Fruit fly (Drosophila melanogaster) whole organism, embryonic: ENCODE measurements around the gene lbl.

Source experiments
- Adf1 ChIP-seq: fragments of 200-800 bp; sonication (Bioruptor generic); IDR thresholded peaks from 2 replicates; pipeline ENCODE4 v1.3.6; 2022; ENCODE audit warnings: missing biosample characterization, missing genetic modification characterization
- Atf6 ChIP-seq: fragments of 200-800 bp; sonication (Bioruptor generic); IDR thresholded peaks from 2 replicates; pipeline ENCODE4 v1.3.6; 2022; ENCODE audit warnings: missing biosample characterization, missing genetic modification characterization
- CG11456 ChIP-seq: fragments of 200-800 bp; sonication (Bioruptor generic); IDR thresholded peaks from 3 replicates; pipeline ENCODE4 v1.3.6; 2022; ENCODE audit warnings: missing biosample characterization, missing genetic modification characterization
- CG13424 ChIP-seq: fragments of 200-800 bp; sonication (Bioruptor generic); optimal IDR thresholded peaks from 2 replicates; lab custom pipeline; 2019; ENCODE audit warnings: missing biosample characterization, mild to moderate bottlenecking, missing genetic modification characterization, moderate library complexity
- CG14667 ChIP-seq: fragments of 200-800 bp; sonication (Bioruptor generic); IDR thresholded peaks from 2 replicates; pipeline ENCODE4 v1.3.6; 2022; ENCODE audit warnings: missing biosample characterization, missing genetic modification characterization
- CG1529 ChIP-seq: fragments of 200-800 bp; sonication (Bioruptor generic); optimal IDR thresholded peaks from 3 replicates; lab custom pipeline; 2018; ENCODE audit warnings: missing biosample characterization, missing genetic modification characterization
- CG17328 ChIP-seq: fragments of 200-800 bp; sonication (Bioruptor generic); IDR thresholded peaks from 2 replicates; pipeline ENCODE4 v1.3.6; 2022; ENCODE audit warnings: missing biosample characterization, missing genetic modification characterization
- CG2199 ChIP-seq: fragments of 200-800 bp; sonication (Bioruptor generic); IDR thresholded peaks from 3 replicates; pipeline ENCODE4 v1.3.6; 2022; ENCODE audit warnings: missing biosample characterization, missing genetic modification characterization
- CG2712 ChIP-seq: fragments of 200-800 bp; optimal IDR thresholded peaks from 3 replicates; lab custom pipeline; 2019; ENCODE audit warnings: missing biosample characterization, mild to moderate bottlenecking, missing genetic modification characterization, moderate library complexity
- CG33213 ChIP-seq: fragments of 200-800 bp; sonication (Bioruptor generic); optimal IDR thresholded peaks from 3 replicates; lab custom pipeline; 2016; ENCODE audit warnings: missing biosample characterization, missing genetic modification characterization
- CG34224 ChIP-seq: fragments of 200-800 bp; sonication (Bioruptor generic); IDR thresholded peaks from 3 replicates; pipeline ENCODE4 v1.3.6; 2022; ENCODE audit warnings: missing biosample characterization, missing genetic modification characterization; ENCODE audit not compliant: partially characterized antibody
- CG3726 ChIP-seq: fragments of 200-800 bp; sonication (Bioruptor generic); IDR thresholded peaks from 3 replicates; pipeline ENCODE4, ENCODE4 v1.3.6; 2022; ENCODE audit warnings: missing biosample characterization, missing genetic modification characterization
- CG4328 ChIP-seq: fragments of 200-800 bp; sonication (Bioruptor generic); optimal IDR thresholded peaks from 3 replicates; lab custom pipeline; 2017; ENCODE audit warnings: missing biosample characterization, missing genetic modification reagents, missing genetic modification characterization
- CG4424 ChIP-seq: fragments of 200-800 bp; sonication (Bioruptor generic); optimal IDR thresholded peaks from 3 replicates; lab custom pipeline; 2016; ENCODE audit warnings: missing biosample characterization, missing genetic modification characterization
- CG6654 ChIP-seq: fragments of 200-800 bp; sonication (Bioruptor generic); optimal IDR thresholded peaks from 2 replicates; lab custom pipeline; 2017; ENCODE audit warnings: missing biosample characterization, mild to moderate bottlenecking, missing genetic modification characterization
- CG7928 ChIP-seq: fragments of 200-800 bp; sonication (Bioruptor generic); optimal IDR thresholded peaks from 2 replicates; lab custom pipeline; 2017; ENCODE audit warnings: missing biosample characterization, mild to moderate bottlenecking, missing genetic modification characterization
- CG8388 ChIP-seq: fragments of 200-800 bp; sonication (Bioruptor generic); optimal IDR thresholded peaks from 2 replicates; lab custom pipeline; 2019; ENCODE audit warnings: missing biosample characterization, mild to moderate bottlenecking, missing genetic modification characterization, moderate library complexity
- CG8478 ChIP-seq: fragments of >200 bp; optimal IDR thresholded peaks from 2 replicates; lab custom pipeline; 2018
- CTCF ChIP-seq: fragments of 200-800 bp; sonication (Bioruptor generic); optimal IDR thresholded peaks from 2 replicates; lab custom pipeline; 2017; ENCODE audit warnings: missing biosample characterization, mild to moderate bottlenecking, missing genetic modification characterization, moderate library complexity
- CoRest ChIP-seq: fragments of 200-800 bp; sonication (Bioruptor generic); optimal IDR thresholded peaks from 3 replicates; lab custom pipeline; 2018; ENCODE audit warnings: missing biosample characterization, mild to moderate bottlenecking, missing genetic modification characterization, moderate library complexity
- Dip3 ChIP-seq: fragments of 200-800 bp; sonication (Bioruptor generic); optimal IDR thresholded peaks from 3 replicates; lab custom pipeline; 2016; ENCODE audit warnings: missing biosample characterization, missing genetic modification characterization
- E2f2 ChIP-seq: fragments of 200-800 bp; sonication (Bioruptor generic); IDR thresholded peaks from 2 replicates; pipeline ENCODE4 v1.3.6; 2022; ENCODE audit warnings: missing biosample characterization, missing genetic modification characterization
- HLHmδ ChIP-seq: fragments of 200-800 bp; sonication (Bioruptor generic); optimal IDR thresholded peaks from 2 replicates; lab custom pipeline; 2018; ENCODE audit warnings: missing biosample characterization, mild to moderate bottlenecking, missing genetic modification characterization, moderate library complexity
- HmgZ ChIP-seq: fragments of 200-800 bp; sonication (Bioruptor generic); optimal IDR thresholded peaks from 2 replicates; lab custom pipeline; 2018; ENCODE audit warnings: missing biosample characterization, mild to moderate bottlenecking, missing genetic modification characterization
- Hmr ChIP-seq: fragments of 200-800 bp; sonication (Bioruptor generic); optimal IDR thresholded peaks from 3 replicates; lab custom pipeline; 2017; ENCODE audit warnings: mild to moderate bottlenecking, missing biosample characterization, missing genetic modification reagents, missing genetic modification characterization
- Hr51 ChIP-seq, 2 experiments: fragments of 200-800 bp; sonication (Bioruptor generic); optimal IDR thresholded peaks; 2 replicates in 1 of 2; 3 replicates in 1 of 2; lab custom pipeline; 2016 to 2018; ENCODE audit warnings: missing biosample characterization in 2 of 2, missing genetic modification characterization in 2 of 2, mild to moderate bottlenecking in 1 of 2, moderate library complexity in 1 of 2
- Med ChIP-seq: fragments of 200-800 bp; sonication (Bioruptor generic); peaks from one replicate; lab custom pipeline; 2016; ENCODE audit warnings: missing biosample characterization, missing genetic modification characterization, mild to moderate bottlenecking, inconsistent platforms, moderate library complexity
- Nf-YA ChIP-seq: fragments of 200-800 bp; sonication (Bioruptor generic); IDR thresholded peaks from 2 replicates; pipeline ENCODE4 v1.3.6; 2022; ENCODE audit warnings: missing biosample characterization, missing genetic modification characterization
- Pdp1 ChIP-seq, 2 experiments: fragments of 200-800 bp; sonication (Bioruptor generic); optimal IDR thresholded peaks; 3 replicates each; lab custom pipeline; 2016; ENCODE audit warnings: missing biosample characterization in 2 of 2, missing genetic modification characterization in 2 of 2, mild to moderate bottlenecking in 1 of 2, moderate library complexity in 1 of 2
- Scr ChIP-seq: fragments of 200-800 bp; sonication (Bioruptor generic); IDR thresholded peaks from 2 replicates; pipeline ENCODE4 v1.3.6; 2022; ENCODE audit warnings: missing biosample characterization, missing genetic modification characterization; ENCODE audit not compliant: partially characterized antibody
- Sry-β ChIP-seq: fragments of 200-800 bp; sonication (Bioruptor generic); optimal IDR thresholded peaks from 2 replicates; lab custom pipeline; 2018; ENCODE audit warnings: missing biosample characterization, mild to moderate bottlenecking, missing genetic modification characterization, moderate library complexity
- Sry-δ ChIP-seq: fragments of 200-800 bp; sonication (Bioruptor generic); optimal IDR thresholded peaks from 2 replicates; lab custom pipeline; 2016; ENCODE audit warnings: missing biosample characterization, missing genetic modification characterization
- Trl ChIP-seq, 3 experiments: fragments of >200 bp in 2 of 3; fragments of 200-800 bp in 1 of 3; sonication (Bioruptor generic) in 1 of 3; optimal IDR thresholded peaks; 2 replicates in 1 of 3; 3 replicates in 2 of 3; lab custom pipeline; 2016 to 2017; ENCODE audit warnings: missing biosample characterization in 1 of 3, missing genetic modification characterization in 1 of 3
- al ChIP-seq: fragments of 200-800 bp; sonication (Bioruptor generic); IDR thresholded peaks from 2 replicates; pipeline ENCODE4 v1.3.6; 2022; ENCODE audit warnings: missing biosample characterization, missing genetic modification characterization
- amos ChIP-seq: fragments of 200-800 bp; sonication (Bioruptor generic); IDR thresholded peaks from 2 replicates; pipeline ENCODE4 v1.3.6; 2022; ENCODE audit warnings: missing biosample characterization, missing genetic modification characterization; ENCODE audit not compliant: partially characterized antibody
- emc ChIP-seq: fragments of 200-800 bp; sonication (Bioruptor generic); optimal IDR thresholded peaks from 2 replicates; lab custom pipeline; 2016; ENCODE audit warnings: missing biosample characterization, missing genetic modification characterization
- esg ChIP-seq: fragments of 200-800 bp; sonication (Bioruptor generic); conservative IDR thresholded peaks from 2 replicates; pipeline ENCODE4 v1.3.6; 2022; ENCODE audit warnings: missing biosample characterization, missing genetic modification characterization
- fd3F ChIP-seq: fragments of 200-800 bp; sonication (Bioruptor generic); optimal IDR thresholded peaks from 2 replicates; lab custom pipeline; 2018; ENCODE audit warnings: missing biosample characterization, mild to moderate bottlenecking, missing genetic modification characterization, moderate library complexity
- gsb ChIP-seq: fragments of 200-800 bp; sonication (Bioruptor generic); IDR thresholded peaks from 2 replicates; pipeline ENCODE4 v1.3.6; 2022; ENCODE audit warnings: missing biosample characterization, missing genetic modification characterization
- gsb-n ChIP-seq: fragments of 200-800 bp; sonication (Bioruptor generic); optimal IDR thresholded peaks from 3 replicates; lab custom pipeline; 2018; ENCODE audit warnings: missing biosample characterization, mild to moderate bottlenecking, missing genetic modification characterization
- her ChIP-seq: fragments of 200-800 bp; sonication (Bioruptor generic); optimal IDR thresholded peaks from 2 replicates; lab custom pipeline; 2016; ENCODE audit warnings: missing biosample characterization, missing genetic modification characterization
- hkb ChIP-seq, 2 experiments: fragments of 200-800 bp in 1 of 2; fragments of >200 bp in 1 of 2; sonication (Bioruptor generic) in 1 of 2; IDR thresholded peaks in 1 of 2; optimal IDR thresholded peaks in 1 of 2; 2 replicates each; pipeline versions ENCODE4 v1.3.6 to Lab custom; 2017 to 2022; ENCODE audit warnings: missing biosample characterization in 1 of 2, missing genetic modification characterization in 1 of 2
- jigr1 ChIP-seq: fragments of 200-800 bp; sonication (Bioruptor generic); IDR thresholded peaks from 3 replicates; pipeline ENCODE4 v1.3.6; 2022; ENCODE audit warnings: missing biosample characterization, missing genetic modification characterization
- knrl ChIP-seq: fragments of 200-800 bp; sonication (Bioruptor generic); IDR thresholded peaks from 3 replicates; pipeline ENCODE4 v1.3.6; 2022; ENCODE audit warnings: missing biosample characterization, missing genetic modification characterization; ENCODE audit not compliant: partially characterized antibody
- mirr ChIP-seq: fragments of 200-800 bp; sonication (Bioruptor generic); optimal IDR thresholded peaks from 3 replicates; lab custom pipeline; 2018; ENCODE audit warnings: missing biosample characterization, mild to moderate bottlenecking, missing genetic modification characterization
- nau ChIP-seq: fragments of 200-800 bp; sonication (Bioruptor generic); optimal IDR thresholded peaks from 3 replicates; lab custom pipeline; 2017; ENCODE audit warnings: missing biosample characterization, mild to moderate bottlenecking, missing genetic modification characterization, missing genetic modification reagents
- nerfin-1 ChIP-seq: fragments of 200-800 bp; sonication (Bioruptor generic); optimal IDR thresholded peaks from 3 replicates; lab custom pipeline; 2019; ENCODE audit warnings: missing biosample characterization, mild to moderate bottlenecking, missing genetic modification characterization, moderate library complexity
- org-1 ChIP-seq: fragments of 200-800 bp; sonication (Bioruptor generic); optimal IDR thresholded peaks from 2 replicates; lab custom pipeline; 2017; ENCODE audit warnings: missing biosample characterization, missing genetic modification characterization
- pb ChIP-seq: fragments of 200-800 bp; sonication (Bioruptor generic); optimal IDR thresholded peaks from 3 replicates; lab custom pipeline; 2016; ENCODE audit warnings: missing biosample characterization, missing genetic modification characterization
- stc ChIP-seq: fragments of 200-800 bp; sonication (Bioruptor generic); IDR thresholded peaks from 2 replicates; pipeline ENCODE4 v1.3.6; 2022; ENCODE audit warnings: missing biosample characterization, missing genetic modification characterization
- tap ChIP-seq: fragments of 200-800 bp; optimal IDR thresholded peaks from 3 replicates; lab custom pipeline; 2019; ENCODE audit warnings: missing biosample characterization, mild to moderate bottlenecking, missing genetic modification characterization, moderate library complexity

Gene lbl

DNA sequence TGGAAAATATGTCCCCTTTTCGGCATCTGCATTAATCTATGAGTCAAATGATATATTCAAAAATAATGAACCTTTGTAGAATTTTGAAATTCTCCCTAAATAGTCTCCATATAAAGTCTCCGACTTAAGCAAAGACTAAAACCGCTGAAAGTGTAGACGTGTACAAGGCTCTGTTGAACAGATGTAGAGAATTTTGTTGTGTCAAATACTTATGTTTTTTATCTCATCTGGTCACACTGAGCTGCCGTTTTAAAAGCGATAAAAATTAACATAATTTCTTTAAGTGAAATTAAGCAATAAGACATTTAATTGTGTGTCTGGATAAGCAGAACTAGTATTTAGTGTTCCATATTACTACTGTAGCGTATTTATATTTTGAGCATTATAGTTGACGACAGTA is 47.8 kb downstream of the lbl start (continued):
- TF ChIP-seq Sry-δ (GFP tag; lab: Kevin White, UChicago) = peak; percentile 1
- peak; percentile 64 for TF ChIP-seq amos (GFP tag; lab: Robert Waterston, UW)
- no peak for TF ChIP-seq pb (GFP tag; lab: Kevin White, UChicago)
- TF ChIP-seq mirr (GFP tag; lab: Kevin White, UChicago) = no peak
- no peak for TF ChIP-seq CG1529 (GFP tag; lab: Kevin White, UChicago)
- no peak for TF ChIP-seq CG4424
- no peak for TF ChIP-seq CG8388 (GFP tag; lab: Kevin White, UChicago)
- TF ChIP-seq CG7928 (GFP tag; lab: Kevin White, UChicago) = no peak
- TF ChIP-seq tap (tag; lab: Kevin White, UChicago) = no peak
- TF ChIP-seq Adf1 (GFP tag; lab: Robert Waterston, UW) = no peak
- TF ChIP-seq Med (GFP tag; lab: Kevin White, UChicago) = peak; percentile 62
- no peak for TF ChIP-seq CG6654 (GFP tag; lab: Kevin White, UChicago)
- no peak for TF ChIP-seq CG13424 (tag; lab: Kevin White, UChicago)
- TF ChIP-seq esg (GFP tag; lab: Robert Waterston, UW) = no peak
- TF ChIP-seq CG33213 = peak; percentile 64
- peak; percentile 52 for TF ChIP-seq CG2712 (tag; lab: Kevin White, UChicago)
- TF ChIP-seq knrl (GFP tag; lab: Robert Waterston, UW) = peak; percentile 47; the same call in 1 of the 3 replicates
- 0 out of 3 replicates have a peak, but pooled peaks have one; percentile 35 for TF ChIP-seq CG2199 (GFP tag; lab: Robert Waterston, UW)
- no peak for TF ChIP-seq CG8478
- TF ChIP-seq CoRest (tag; lab: Kevin White, UChicago) = peak; percentile 22
- no peak for TF ChIP-seq Pdp1 (GFP tag; optimal IDR thresholded peaks at IDR 0.05; lab: Kevin White, UChicago)
- no peak for TF ChIP-seq Dip3 (GFP tag; lab: Kevin White, UChicago)
- no peak for TF ChIP-seq al
- no peak for TF ChIP-seq Sry-β (GFP tag; lab: Kevin White, UChicago)
- no peak for TF ChIP-seq CG4328
- TF ChIP-seq CG34224 (GFP tag; lab: Robert Waterston, UW) = no peak
- no peak for TF ChIP-seq gsb-n (tag; lab: Kevin White, UChicago)
- no peak for TF ChIP-seq org-1 (GFP tag; lab: Kevin White, UChicago)
- TF ChIP-seq jigr1 (GFP tag; lab: Robert Waterston, UW) = no peak
- TF ChIP-seq CG14667 = no peak
- no peak for TF ChIP-seq CG11456 (GFP tag; lab: Robert Waterston, UW)
- peak; percentile 37 for TF ChIP-seq HmgZ
- TF ChIP-seq nerfin-1 (tag; lab: Kevin White, UChicago) = no peak
- no peak for TF ChIP-seq emc (GFP tag; lab: Kevin White, UChicago)
- TF ChIP-seq her (GFP tag; lab: Kevin White, UChicago) = no peak
- TF ChIP-seq nau (GFP tag; lab: Kevin White, UChicago) = no peak
- no peak for TF ChIP-seq CG3726 (GFP tag; lab: Robert Waterston, UW)
- TF ChIP-seq CTCF = peak; percentile 78
- no peak for TF ChIP-seq gsb (GFP tag; lab: Robert Waterston, UW)
- no peak for TF ChIP-seq Atf6 (GFP tag; lab: Robert Waterston, UW)
- TF ChIP-seq fd3F (GFP tag; lab: Kevin White, UChicago) = no peak
- TF ChIP-seq stc (GFP tag; lab: Robert Waterston, UW) = no peak
- TF ChIP-seq HLHmδ (GFP tag; lab: Kevin White, UChicago) = no peak
- peak; percentile 41 for TF ChIP-seq Hmr (GFP tag; lab: Kevin White, UChicago)
- TF ChIP-seq hkb (optimal IDR thresholded peaks at IDR 0.05; lab: Kevin White, UChicago) = no peak
- no peak for TF ChIP-seq hkb (GFP tag; IDR thresholded peaks at IDR 0.05; lab: Robert Waterston, UW)
- no peak for TF ChIP-seq CG17328 (GFP tag; lab: Robert Waterston, UW)
- no peak for TF ChIP-seq Nf-YA (GFP tag; lab: Robert Waterston, UW)
- TF ChIP-seq Hr51 (GFP tag; optimal IDR thresholded peaks at IDR 0.05; lab: Kevin White, UChicago) = no peak
- peak; percentile 69 for TF ChIP-seq E2f2 (GFP tag; lab: Robert Waterston, UW)
- no peak for TF ChIP-seq Trl (optimal IDR thresholded peaks at IDR 0.05; lab: Kevin White, UChicago)
- no peak for TF ChIP-seq Trl (GFP tag; optimal IDR thresholded peaks at IDR 0.05; lab: Kevin White, UChicago)
- TF ChIP-seq Scr (GFP tag; lab: Robert Waterston, UW) = no peak
